Fruit fly (Drosophila melanogaster): ENCODE results near the gene Vtld.

DNA sequence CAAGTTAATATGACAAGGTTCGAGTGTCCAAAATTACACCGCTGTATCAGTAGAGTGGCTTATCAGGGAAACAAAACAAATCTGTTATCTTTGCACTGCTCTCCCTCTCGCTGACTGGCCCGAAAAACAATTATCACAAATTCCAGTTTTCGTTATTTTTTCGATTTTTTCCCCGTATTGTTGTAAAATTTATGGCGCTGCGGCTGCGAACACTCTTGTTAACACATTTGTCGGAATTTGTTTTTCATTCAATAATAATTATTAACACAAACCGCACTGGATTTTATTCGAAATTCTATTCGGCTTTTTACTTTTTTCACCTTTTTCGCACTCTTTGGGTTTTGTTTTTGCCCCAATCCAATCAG lies 30.3 kb downstream of the Vtld start:
- no peak for TF ChIP-seq CG8388 (GFP tag; optimal IDR thresholded peaks at IDR 0.05)
- no peak for TF ChIP-seq ash1 (GFP tag; optimal IDR thresholded peaks at IDR 0.05)
- TF ChIP-seq scrt (GFP tag; optimal IDR thresholded peaks at IDR 0.05) = no peak
- no peak for TF ChIP-seq stc (GFP tag; IDR thresholded peaks at IDR 0.05)
- TF ChIP-seq CG17361 (GFP tag; IDR thresholded peaks at IDR 0.05) = no peak

All from whole organism, embryonic.